Fruit fly (Drosophila melanogaster) whole organism, prepupa: ENCODE results near the gene Gr10b.

Source experiments
- Blimp-1 ChIP-seq: fragments of 200-800 bp; sonication (Bioruptor generic); optimal IDR thresholded peaks from 3 replicates; lab custom pipeline; 2017; ENCODE audit warnings: missing biosample characterization, missing genetic modification characterization, mild to moderate bottlenecking, moderate library complexity, missing genetic modification reagents
- CG10669 ChIP-seq: fragments of 200-800 bp; sonication (Bioruptor generic); optimal IDR thresholded peaks from 3 replicates; lab custom pipeline; 2018; ENCODE audit warnings: missing biosample characterization, mild to moderate bottlenecking, missing genetic modification characterization, moderate library complexity
- CG11902 ChIP-seq: fragments of 200-800 bp; sonication (Bioruptor generic); optimal IDR thresholded peaks from 3 replicates; lab custom pipeline; 2016; ENCODE audit warnings: missing biosample characterization, missing genetic modification characterization
- CG15336 ChIP-seq: fragments of 200-800 bp; sonication (Bioruptor generic); IDR thresholded peaks from 2 replicates; pipeline ENCODE4 v1.3.6; 2022; ENCODE audit warnings: missing biosample characterization, missing genetic modification characterization
- CG1621 ChIP-seq: fragments of 200-800 bp; sonication (Bioruptor generic); optimal IDR thresholded peaks from 3 replicates; lab custom pipeline; 2018; ENCODE audit warnings: missing biosample characterization, mild to moderate bottlenecking, missing genetic modification characterization
- CG16779 ChIP-seq: fragments of 200-800 bp; sonication (Bioruptor generic); optimal IDR thresholded peaks from 3 replicates; lab custom pipeline; 2017; ENCODE audit warnings: missing biosample characterization, mild to moderate bottlenecking, missing genetic modification characterization
- CG31627 ChIP-seq: fragments of 200-800 bp; sonication (Bioruptor generic); optimal IDR thresholded peaks from 3 replicates; lab custom pipeline; 2016; ENCODE audit warnings: missing biosample characterization, missing genetic modification characterization
- CG34406 ChIP-seq: fragments of 200-800 bp; sonication (Bioruptor generic); optimal IDR thresholded peaks from 3 replicates; lab custom pipeline; 2016; ENCODE audit warnings: missing biosample characterization, missing genetic modification characterization
- CG3919 ChIP-seq: fragments of 200-800 bp; sonication (Bioruptor generic); optimal IDR thresholded peaks from 3 replicates; lab custom pipeline; 2016; ENCODE audit warnings: missing biosample characterization, missing genetic modification characterization
- CG4318 ChIP-seq: fragments of 200-800 bp; sonication (Bioruptor generic); optimal IDR thresholded peaks from 3 replicates; lab custom pipeline; 2017; ENCODE audit warnings: missing biosample characterization, mild to moderate bottlenecking, missing genetic modification characterization
- CG6163 ChIP-seq: fragments of 200-800 bp; sonication (Bioruptor generic); IDR thresholded peaks from 3 replicates; pipeline ENCODE4 v1.3.6; 2022; ENCODE audit warnings: missing biosample characterization, missing genetic modification characterization
- CG6792 ChIP-seq: fragments of 200-800 bp; sonication (Bioruptor generic); optimal IDR thresholded peaks from 3 replicates; lab custom pipeline; 2016; ENCODE audit warnings: missing biosample characterization, missing genetic modification characterization
- CG6808 ChIP-seq: fragments of 200-800 bp; sonication (Bioruptor generic); optimal IDR thresholded peaks from 3 replicates; lab custom pipeline; 2017; ENCODE audit warnings: missing biosample characterization, missing genetic modification characterization, mild to moderate bottlenecking, moderate library complexity, missing genetic modification reagents
- CG6854 ChIP-seq: fragments of 200-800 bp; sonication (Bioruptor generic); optimal IDR thresholded peaks from 2 replicates; lab custom pipeline; 2017; ENCODE audit warnings: missing biosample characterization, mild to moderate bottlenecking, missing genetic modification characterization
- CG7368 ChIP-seq: fragments of 200-800 bp; sonication (Bioruptor generic); optimal IDR thresholded peaks from 3 replicates; lab custom pipeline; 2016; ENCODE audit warnings: missing biosample characterization, missing genetic modification characterization
- CG8632 ChIP-seq: fragments of 200-800 bp; sonication (Bioruptor generic); optimal IDR thresholded peaks from 3 replicates; lab custom pipeline; 2016; ENCODE audit warnings: missing biosample characterization, missing genetic modification characterization
- Eip78C ChIP-seq: fragments of 200-800 bp; sonication (Bioruptor generic); peaks from one replicate; lab custom pipeline; 2016; ENCODE audit warnings: missing biosample characterization, missing genetic modification characterization
- Eip93F ChIP-seq: fragments of 200-800 bp; sonication (Bioruptor generic); optimal IDR thresholded peaks from 2 replicates; lab custom pipeline; 2016; ENCODE audit warnings: missing biosample characterization, mild to moderate bottlenecking, missing genetic modification characterization
- Ets21C ChIP-seq: fragments of 200-800 bp; sonication (Bioruptor generic); optimal IDR thresholded peaks from 3 replicates; lab custom pipeline; 2016; ENCODE audit warnings: missing biosample characterization, missing genetic modification characterization
- Ets96B ChIP-seq: fragments of 200-800 bp; optimal IDR thresholded peaks from 2 replicates; lab custom pipeline; 2019; ENCODE audit warnings: missing biosample characterization, mild to moderate bottlenecking, missing genetic modification characterization, moderate library complexity
- Gug ChIP-seq: fragments of 200-800 bp; sonication (Bioruptor generic); IDR thresholded peaks from 2 replicates; pipeline ENCODE4 v1.3.6; 2022; ENCODE audit warnings: missing biosample characterization, missing genetic modification characterization
- Hr39 ChIP-seq: fragments of 200-800 bp; sonication (Bioruptor generic); optimal IDR thresholded peaks from 2 replicates; lab custom pipeline; 2016; ENCODE audit warnings: missing biosample characterization, missing genetic modification characterization
- Hr4 ChIP-seq: fragments of 200-800 bp; sonication (Bioruptor generic); optimal IDR thresholded peaks from 3 replicates; lab custom pipeline; 2016; ENCODE audit warnings: missing biosample characterization, missing genetic modification characterization
- Lpt ChIP-seq: fragments of 200-800 bp; sonication (Bioruptor generic); optimal IDR thresholded peaks from 3 replicates; lab custom pipeline; 2016; ENCODE audit warnings: missing biosample characterization, missing genetic modification characterization
- OdsH ChIP-seq: fragments of 200-800 bp; sonication (Bioruptor generic); optimal IDR thresholded peaks from 3 replicates; lab custom pipeline; 2016; ENCODE audit warnings: missing biosample characterization, missing genetic modification characterization
- Smox ChIP-seq: fragments of 200-800 bp; sonication (Bioruptor generic); optimal IDR thresholded peaks from 3 replicates; lab custom pipeline; 2016; ENCODE audit warnings: missing biosample characterization, missing genetic modification characterization
- Sox102F ChIP-seq: fragments of 200-800 bp; sonication (Bioruptor generic); optimal IDR thresholded peaks from 2 replicates; lab custom pipeline; 2016; ENCODE audit warnings: missing biosample characterization, mild to moderate bottlenecking, missing genetic modification characterization
- Sox14 ChIP-seq: fragments of 200-800 bp; sonication (Bioruptor generic); optimal IDR thresholded peaks from 3 replicates; lab custom pipeline; 2016; ENCODE audit warnings: missing biosample characterization, missing genetic modification characterization
- Sox15 ChIP-seq: fragments of 200-800 bp; sonication (Bioruptor generic); optimal IDR thresholded peaks from 3 replicates; lab custom pipeline; 2016; ENCODE audit warnings: missing biosample characterization, missing genetic modification characterization
- achi ChIP-seq: fragments of 200-800 bp; sonication (Bioruptor generic); optimal IDR thresholded peaks from 3 replicates; lab custom pipeline; 2016; ENCODE audit warnings: missing biosample characterization, missing genetic modification characterization
- acj6 ChIP-seq: fragments of 200-800 bp; sonication (Bioruptor generic); optimal IDR thresholded peaks from 3 replicates; lab custom pipeline; 2016; ENCODE audit warnings: missing biosample characterization, missing genetic modification characterization
- cyc ChIP-seq: fragments of 200-800 bp; sonication (Bioruptor generic); optimal IDR thresholded peaks from 3 replicates; lab custom pipeline; 2016; ENCODE audit warnings: missing biosample characterization, missing genetic modification characterization
- dac ChIP-seq: fragments of 200-800 bp; sonication (Bioruptor generic); optimal IDR thresholded peaks from 2 replicates; lab custom pipeline; 2017; ENCODE audit warnings: missing biosample characterization, mild to moderate bottlenecking, missing genetic modification characterization
- dsx ChIP-seq: fragments of 200-800 bp; optimal IDR thresholded peaks from 3 replicates; lab custom pipeline; 2019; ENCODE audit warnings: missing biosample characterization, mild to moderate bottlenecking, missing genetic modification characterization, moderate library complexity; ENCODE audit not compliant: poor library complexity, severe bottlenecking
- eg ChIP-seq: fragments of 200-800 bp; sonication (Bioruptor generic); IDR thresholded peaks from 3 replicates; pipeline ENCODE4 v1.3.6; 2022; ENCODE audit warnings: missing biosample characterization, missing genetic modification characterization
- esn ChIP-seq: fragments of 200-800 bp; sonication (Bioruptor generic); optimal IDR thresholded peaks from 2 replicates; lab custom pipeline; 2016; ENCODE audit warnings: missing biosample characterization, mild to moderate bottlenecking, missing genetic modification characterization, moderate library complexity
- fd59A ChIP-seq: fragments of 200-800 bp; sonication (Bioruptor generic); optimal IDR thresholded peaks from 2 replicates; lab custom pipeline; 2017; ENCODE audit warnings: missing biosample characterization, mild to moderate bottlenecking, missing genetic modification characterization, missing genetic modification reagents
- fd85E ChIP-seq: fragments of 200-800 bp; sonication (Bioruptor generic); optimal IDR thresholded peaks from 3 replicates; lab custom pipeline; 2016; ENCODE audit warnings: missing biosample characterization, missing genetic modification characterization
- lz ChIP-seq: fragments of 200-800 bp; sonication (Bioruptor generic); optimal IDR thresholded peaks from 3 replicates; lab custom pipeline; 2016; ENCODE audit warnings: missing biosample characterization, missing genetic modification characterization
- pdm3 ChIP-seq: fragments of 200-800 bp; sonication (Bioruptor generic); optimal IDR thresholded peaks from 3 replicates; lab custom pipeline; 2016; ENCODE audit warnings: missing biosample characterization, missing genetic modification characterization
- salr ChIP-seq, 2 experiments: fragments of 200-800 bp; sonication (Bioruptor generic); optimal IDR thresholded peaks; 3 replicates each; lab custom pipeline; 2016 to 2018; ENCODE audit warnings: missing biosample characterization in 2 of 2, missing genetic modification characterization in 2 of 2, mild to moderate bottlenecking in 1 of 2
- svp ChIP-seq: fragments of 200-800 bp; sonication (Bioruptor generic); peaks from one replicate; lab custom pipeline; 2016; ENCODE audit warnings: missing biosample characterization, missing genetic modification characterization
- topi ChIP-seq: fragments of 200-800 bp; sonication (Bioruptor generic); optimal IDR thresholded peaks from 3 replicates; lab custom pipeline; 2016; ENCODE audit warnings: missing biosample characterization, missing genetic modification characterization
- vri ChIP-seq: fragments of 200-800 bp; sonication (Bioruptor generic); optimal IDR thresholded peaks from 3 replicates; lab custom pipeline; 2016; ENCODE audit warnings: missing biosample characterization, mild to moderate bottlenecking, missing genetic modification characterization

The Gr10b gene

DNA sequence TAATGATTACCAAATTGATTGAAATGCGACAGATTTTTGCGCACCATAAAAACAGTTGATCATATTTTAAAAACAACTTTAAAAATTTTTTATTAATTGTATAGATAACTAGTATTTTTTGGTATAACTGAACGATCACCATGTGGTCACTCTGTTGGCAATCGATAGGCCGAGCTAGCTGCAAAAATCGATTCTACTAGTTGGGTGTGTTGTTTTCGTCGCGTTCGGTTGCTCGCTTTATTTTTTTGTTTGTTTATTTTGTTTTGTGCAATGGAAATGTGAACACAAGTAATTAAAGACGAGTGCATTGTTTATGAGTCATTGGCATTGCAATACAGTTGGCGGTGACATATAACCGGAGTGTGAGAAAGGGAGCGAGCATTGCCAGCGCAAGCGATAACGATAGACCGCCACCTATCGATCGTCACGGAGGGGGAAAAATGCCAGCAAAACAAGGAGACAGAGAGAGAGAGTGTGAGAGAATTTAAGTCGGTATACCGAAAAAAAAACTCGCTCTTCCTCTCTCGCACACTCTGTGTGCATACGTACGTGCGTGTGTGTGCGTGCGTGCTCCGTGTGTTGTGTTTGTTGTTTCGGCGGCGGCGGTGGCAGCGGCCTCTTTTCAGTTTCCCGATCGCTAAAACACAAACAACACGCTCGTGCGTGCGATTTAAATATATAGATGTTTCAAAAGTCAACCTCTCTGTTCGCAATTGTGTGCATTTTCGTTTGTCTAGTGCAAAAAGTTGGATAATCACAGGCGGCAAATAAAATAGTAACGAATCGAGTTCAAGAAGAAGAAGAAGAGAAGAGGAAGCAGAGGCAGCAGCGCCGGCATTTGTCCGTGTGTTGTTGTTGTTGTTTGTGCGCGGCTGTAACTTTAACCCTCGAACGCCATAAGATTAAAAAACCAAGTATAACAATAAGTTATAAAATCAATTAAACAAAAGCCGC, 23.2 kb downstream of the Gr10b start (continued):
- no peak for TF ChIP-seq esn (GFP tag; lab: Kevin White, UChicago)
- TF ChIP-seq Ets21C (GFP tag; lab: Kevin White, UChicago): no peak
- no peak for TF ChIP-seq CG6792
- no peak for TF ChIP-seq Gug (GFP tag; lab: Robert Waterston, UW)
- no peak for TF ChIP-seq CG8632 (GFP tag; lab: Kevin White, UChicago)
- no peak for TF ChIP-seq CG4318 (GFP tag; lab: Kevin White, UChicago)
- TF ChIP-seq CG1621 (tag; lab: Kevin White, UChicago): peak; percentile 9
- no peak for TF ChIP-seq Hr39 (GFP tag; lab: Kevin White, UChicago)
- no peak for TF ChIP-seq fd85E (GFP tag; lab: Kevin White, UChicago)
- no peak for TF ChIP-seq OdsH
- TF ChIP-seq lz (GFP tag; lab: Kevin White, UChicago): no peak
- TF ChIP-seq CG6163: peak; percentile 45; the same call in 1 of the 3 replicates
- TF ChIP-seq Smox (GFP tag; lab: Kevin White, UChicago): no peak
- peak; percentile 16 for TF ChIP-seq Eip78C (GFP tag; lab: Kevin White, UChicago)
- TF ChIP-seq Sox15 (GFP tag; lab: Kevin White, UChicago): no peak
- no peak for TF ChIP-seq CG15336 (GFP tag; lab: Robert Waterston, UW)
- no peak for TF ChIP-seq dac (GFP tag; lab: Kevin White, UChicago)
- TF ChIP-seq CG6854 (GFP tag; lab: Kevin White, UChicago): peak; percentile 32
- TF ChIP-seq, all 60 proteins: peak for 10

DNA sequence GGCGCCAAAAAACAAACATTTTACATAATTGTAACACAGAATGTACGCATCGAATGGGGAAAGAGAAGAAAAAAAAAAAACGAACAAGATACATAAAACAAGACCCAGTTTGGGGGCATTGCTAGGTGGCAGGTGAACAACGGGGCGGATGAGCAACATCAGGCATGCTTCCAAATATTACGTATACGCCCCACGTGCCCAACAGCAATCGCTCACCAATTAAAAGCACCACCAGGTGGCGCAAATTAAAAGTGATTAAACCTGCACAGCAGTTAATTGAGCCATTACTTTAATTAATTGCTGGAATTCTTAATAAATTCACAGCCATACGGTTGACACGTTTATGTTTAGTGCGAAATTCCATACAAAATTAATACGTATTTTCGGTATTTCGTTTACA, 27.5 kb downstream of the Gr10b start:
- no peak for TF ChIP-seq Sox102F
- no peak for TF ChIP-seq CG15336 (GFP tag; lab: Robert Waterston, UW)
- TF ChIP-seq cyc (GFP tag; lab: Kevin White, UChicago): no peak
- no peak for TF ChIP-seq svp (GFP tag; lab: Kevin White, UChicago)
- no peak for TF ChIP-seq CG3919 (GFP tag; lab: Kevin White, UChicago)
- TF ChIP-seq Eip93F (GFP tag; lab: Kevin White, UChicago): no peak
- TF ChIP-seq Ets96B: no peak
- TF ChIP-seq Hr4 (GFP tag; lab: Kevin White, UChicago): no peak
- no peak for TF ChIP-seq CG16779 (tag; lab: Kevin White, UChicago)
- no peak for TF ChIP-seq fd59A (GFP tag; lab: Kevin White, UChicago)
- no peak for TF ChIP-seq CG6854 (GFP tag; lab: Kevin White, UChicago)
- no peak for TF ChIP-seq lz (GFP tag; lab: Kevin White, UChicago)
- TF ChIP-seq Sox15 (GFP tag; lab: Kevin White, UChicago): no peak
- TF ChIP-seq vri (GFP tag; lab: Kevin White, UChicago): no peak
- TF ChIP-seq topi: no peak
- no peak for TF ChIP-seq Lpt (GFP tag; lab: Kevin White, UChicago)

DNA sequence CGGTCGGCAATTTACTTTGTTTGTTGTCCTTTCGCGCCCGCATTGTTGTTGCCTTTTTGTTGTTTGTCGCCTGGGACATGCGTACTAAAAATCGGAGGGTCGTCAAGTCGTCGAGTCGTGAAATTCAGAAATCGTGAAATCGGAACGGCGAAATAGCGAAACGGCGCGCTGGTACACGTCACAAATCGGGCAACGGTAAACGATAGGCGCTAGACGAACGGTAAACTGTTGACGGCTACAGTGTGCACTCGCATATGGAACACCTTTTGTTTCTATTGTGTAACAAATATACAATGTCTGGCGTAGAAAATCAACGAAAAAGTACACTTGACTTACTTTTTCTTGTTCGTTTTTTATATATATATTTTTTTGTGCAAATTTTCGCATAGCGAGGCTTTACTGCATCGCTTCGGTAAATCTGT, 29.0 kb downstream of the Gr10b start:
- TF ChIP-seq Blimp-1 (GFP tag; lab: Kevin White, UChicago): no peak
- peak; percentile 6 for TF ChIP-seq Sox14 (GFP tag; lab: Kevin White, UChicago)
- no peak for TF ChIP-seq Eip93F (GFP tag; lab: Kevin White, UChicago)
- TF ChIP-seq dsx: peak; percentile 18
- TF ChIP-seq CG10669 (GFP tag; lab: Kevin White, UChicago): peak; percentile 44
- TF ChIP-seq CG3919 (GFP tag; lab: Kevin White, UChicago): peak; percentile 29
- TF ChIP-seq CG6792: peak; percentile 20
- TF ChIP-seq CG34406 (GFP tag; lab: Kevin White, UChicago): peak; percentile 3
- no peak for TF ChIP-seq Ets21C (GFP tag; lab: Kevin White, UChicago)
- TF ChIP-seq cyc (GFP tag; lab: Kevin White, UChicago): peak; percentile 20
- peak; percentile 9 for TF ChIP-seq CG6808
- peak; percentile 24 for TF ChIP-seq achi (GFP tag; lab: Kevin White, UChicago)
- peak; percentile 22 for TF ChIP-seq Smox (GFP tag; lab: Kevin White, UChicago)
- TF ChIP-seq acj6: peak; percentile 40
- TF ChIP-seq Sox15 (GFP tag; lab: Kevin White, UChicago): peak; percentile 7
- peak; percentile 19 for TF ChIP-seq Hr39 (GFP tag; lab: Kevin White, UChicago)
- no peak for TF ChIP-seq CG8632 (GFP tag; lab: Kevin White, UChicago)
- no peak for TF ChIP-seq CG31627
- TF ChIP-seq esn (GFP tag; lab: Kevin White, UChicago): peak; percentile 38
- TF ChIP-seq eg (GFP tag; lab: Robert Waterston, UW): peak; percentile 63; the same call in 2 of the 3 replicates
- no peak for TF ChIP-seq salr (GFP tag; optimal IDR thresholded peaks at IDR 0.05; lab: Kevin White, UChicago)
- peak; percentile 13 for TF ChIP-seq fd59A (GFP tag; lab: Kevin White, UChicago)
- TF ChIP-seq CG11902 (GFP tag; lab: Kevin White, UChicago): peak; percentile 8
- peak; percentile 33 for TF ChIP-seq CG4318 (GFP tag; lab: Kevin White, UChicago)
- TF ChIP-seq CG7368 (GFP tag; lab: Kevin White, UChicago): no peak
- TF ChIP-seq pdm3: peak; percentile 38
- TF ChIP-seq CG6854 (GFP tag; lab: Kevin White, UChicago): no peak
